Worm (Caenorhabditis elegans) whole organism, L4/young adult: Measurements from ENCODE around the gene B0281.5.

Experiments used
- dao-5 ChIP-seq: sonication (generic microtip); optimal IDR thresholded peaks from 2 replicates; lab custom pipeline; 2016; ENCODE audit warnings: missing genotype, missing genetic modification characterization, moderate library complexity, missing compliant biosample characterization
- him-1 ChIP-seq: sonication (generic microtip); optimal IDR thresholded peaks from 2 replicates; lab custom pipeline; 2016; ENCODE audit warnings: missing genotype, missing genetic modification reagents, missing genetic modification characterization, missing compliant biosample characterization

- TF ChIP-seq him-1 (tag; lab: Kevin White, UChicago) (no peak), dao-5 (tag; lab: Kevin White, UChicago) (no peak)
Observed at ce11 chrII:2346672-2347071, 45.9 kb upstream of the B0281.5 start, which contains the start of gene F43C11.4.
